Fruit fly (Drosophila melanogaster) S2 (cell line): ENCODE data around the gene Acsf2.

Experiments used
- CG8478 ChIP-seq: fragments of >200 bp; optimal IDR thresholded peaks from 2 replicates; lab custom pipeline; 2018
- CTCF ChIP-seq, 2 experiments: fragments of >200 bp; optimal IDR thresholded peaks; 2 replicates each; lab custom pipeline; 2018

- TF ChIP-seq CG8478 (lab: Kevin White, UChicago) (no peak), CTCF (optimal IDR thresholded peaks at IDR 0.05; lab: Kevin White, UChicago) (no peak)
Observed at dm6 chr2L:5342119-5342817, at the start of gene Acsf2.
